Fruit fly (Drosophila melanogaster): Measurements from ENCODE around the gene CG32548.

CG32548 gene

dm6 chrX:18395157-18395556, 45.2 kb downstream of the CG32548 start:
- TF ChIP-seq pan (optimal IDR thresholded peaks at IDR 0.05): no peak
- no peak for TF ChIP-seq psq (optimal IDR thresholded peaks at IDR 0.05)
- no peak for TF ChIP-seq EcR (GFP tag; optimal IDR thresholded peaks at IDR 0.05)
- no peak for TF ChIP-seq CG8478 (optimal IDR thresholded peaks at IDR 0.05)
- no peak for TF ChIP-seq usp (GFP tag; optimal IDR thresholded peaks at IDR 0.05)
- no peak for TF ChIP-seq Dll (optimal IDR thresholded peaks at IDR 0.05)

dm6 chrX:18386784-18387183, 53.6 kb downstream of the CG32548 start, which contains the start of gene Tsf1:
Gene Tsf1, plus strand, starts transcription at chrX:18387084.
- TF ChIP-seq CG8478 (optimal IDR thresholded peaks at IDR 0.05): no peak
- TF ChIP-seq EcR (GFP tag; optimal IDR thresholded peaks at IDR 0.05): no peak
- TF ChIP-seq Dll (optimal IDR thresholded peaks at IDR 0.05): no peak
- no peak for TF ChIP-seq usp (GFP tag; optimal IDR thresholded peaks at IDR 0.05)
- TF ChIP-seq psq (optimal IDR thresholded peaks at IDR 0.05): no peak
- TF ChIP-seq pan (optimal IDR thresholded peaks at IDR 0.05): no peak

- TF ChIP-seq EcR (GFP tag; optimal IDR thresholded peaks at IDR 0.05) (no peak), pan (optimal IDR thresholded peaks at IDR 0.05) (no peak), usp (GFP tag; optimal IDR thresholded peaks at IDR 0.05) (no peak), CG8478 (optimal IDR thresholded peaks at IDR 0.05) (no peak), Dll (optimal IDR thresholded peaks at IDR 0.05) (no peak), psq (optimal IDR thresholded peaks at IDR 0.05) (no peak)
These were observed 54.6 kb downstream of the CG32548 start for dm6 chrX:18385801-18386200.
